Worm (Caenorhabditis elegans): ENCODE data around the gene pgl-1.
A peak's percentile ranks its signal among the peaks of the same experiment; 100 is the strongest.

pgl-1 gene

DNA sequence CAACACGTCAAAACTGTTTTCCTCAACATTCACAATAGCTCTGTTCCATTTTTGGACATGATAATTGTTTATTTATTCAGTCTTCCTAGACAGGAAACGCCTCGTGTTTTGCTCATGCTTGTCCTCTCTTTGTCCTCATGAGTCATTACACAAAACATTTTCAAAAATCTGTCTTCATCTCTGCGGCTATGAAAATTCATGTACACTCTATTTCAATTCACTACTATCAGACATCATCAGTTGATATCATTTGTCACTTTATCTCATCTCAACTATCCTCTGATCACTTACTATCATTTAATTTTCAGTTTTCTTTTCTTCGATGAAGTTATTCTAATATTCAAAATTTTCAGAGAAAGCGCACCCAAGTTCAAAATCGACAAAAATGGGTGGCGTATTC lies 46.7 kb upstream of the pgl-1 start, which contains the start of gene adah-1 (continued):
- TF ChIP-seq sox-4 (tag; optimal IDR thresholded peaks at IDR 0.05) (no peak), F16B12.6 (tag; optimal IDR thresholded peaks at IDR 0.05) (no peak), unc-30 (tag; optimal IDR thresholded peaks at IDR 0.05) (no peak), efl-1 (optimal IDR thresholded peaks at IDR 0.05) (peak in 1 of 2 experiments; percentile 11), efl-1 (GFP tag; optimal IDR thresholded peaks at IDR 0.05 in 1 of 2) (peak in 1 of 2 experiments; percentile 65), ama-1 (optimal IDR thresholded peaks at IDR 0.05) (no peak), snu-23 (GFP tag; optimal IDR thresholded peaks at IDR 0.05) (peak; percentile 45), fkh-4 (tag; optimal IDR thresholded peaks at IDR 0.05; ENCODE audit: borderline replicate concordance) (no peak), ceh-88 (GFP tag; IDR thresholded peaks at IDR 0.05) (no peak), nhr-19 (GFP tag; conservative IDR thresholded peaks at IDR 0.05) (peak; percentile 22; the same call in 1 of the 2 replicates), nhr-90 (tag; optimal IDR thresholded peaks at IDR 0.05; ENCODE audit: poor library complexity) (no peak), unc-130 (tag; optimal IDR thresholded peaks at IDR 0.05) (no peak), mep-1 (tag; optimal IDR thresholded peaks at IDR 0.05) (peak; percentile 27), vab-15 (tag; optimal IDR thresholded peaks at IDR 0.05) (no peak), tlp-1 (tag; optimal IDR thresholded peaks at IDR 0.05) (no peak), C34B4.2 (tag; optimal IDR thresholded peaks at IDR 0.05) (no peak), ceh-8 (GFP tag; optimal IDR thresholded peaks at IDR 0.05) (no peak), nhr-71 (tag; optimal IDR thresholded peaks at IDR 0.05) (peak; percentile 68), unc-86 (tag; optimal IDR thresholded peaks at IDR 0.05) (no peak), efl-3 (GFP tag; optimal IDR thresholded peaks at IDR 0.05) (no peak), pag-3 (tag; optimal IDR thresholded peaks at IDR 0.05; ENCODE audit: borderline replicate concordance, insufficient read depth) (no peak), nhr-76 (tag; optimal IDR thresholded peaks at IDR 0.05) (no peak), irx-1 (tag; optimal IDR thresholded peaks at IDR 0.05) (no peak), elt-3 (tag; optimal IDR thresholded peaks at IDR 0.05) (peak in 1 of 6 experiments; percentile 56), sptf-1 (tag; optimal IDR thresholded peaks at IDR 0.05) (no peak), egl-13 (tag; optimal IDR thresholded peaks at IDR 0.05) (no peak), C16A3.4 (tag; optimal IDR thresholded peaks at IDR 0.05) (no peak), lin-14 (GFP tag; optimal IDR thresholded peaks at IDR 0.05) (peak; percentile 59), nhr-47 (tag; optimal IDR thresholded peaks at IDR 0.05) (no peak), aha-1 (tag; optimal IDR thresholded peaks at IDR 0.05) (no peak), lin-39 (tag; optimal IDR thresholded peaks at IDR 0.05) (no peak), pqm-1 (tag; optimal IDR thresholded peaks at IDR 0.05) (no peak), C04F5.9 (tag; optimal IDR thresholded peaks at IDR 0.05) (no peak), fkh-10 (GFP tag; optimal IDR thresholded peaks at IDR 0.05) (no peak), pax-3 (tag; optimal IDR thresholded peaks at IDR 0.05) (no peak), isw-1 (GFP tag; IDR thresholded peaks at IDR 0.05) (no peak)

DNA sequence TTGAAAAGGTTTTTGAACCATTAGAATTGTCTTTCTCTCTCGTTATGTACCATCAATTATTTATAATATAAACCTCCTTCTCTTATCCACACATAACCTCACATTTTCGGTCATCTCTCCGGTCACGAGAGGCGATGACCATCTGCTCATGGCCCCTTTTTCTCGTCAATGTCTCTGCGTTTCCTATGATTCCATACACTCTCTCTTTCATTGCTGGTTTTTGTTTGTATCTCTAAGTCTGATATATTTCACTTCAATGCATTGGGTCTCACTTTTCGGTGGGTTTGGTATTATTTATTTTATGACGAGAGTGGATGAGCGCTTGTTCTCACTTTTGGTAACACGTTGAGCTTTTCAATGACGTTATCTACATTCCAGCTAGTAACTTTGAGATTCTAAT lies 45.9 kb upstream of the pgl-1 start:
- TF ChIP-seq C16A3.4 (tag; optimal IDR thresholded peaks at IDR 0.05) (peak; percentile 30), ceh-90 (tag; optimal IDR thresholded peaks at IDR 0.05) (no peak), nhr-11 (tag; optimal IDR thresholded peaks at IDR 0.05) (no peak), swsn-7 (tag; optimal IDR thresholded peaks at IDR 0.05) (peak; percentile 78), snu-23 (GFP tag; optimal IDR thresholded peaks at IDR 0.05) (peak; percentile 92), fkh-4 (tag; optimal IDR thresholded peaks at IDR 0.05; ENCODE audit: borderline replicate concordance) (no peak), pag-3 (tag; optimal IDR thresholded peaks at IDR 0.05; ENCODE audit: borderline replicate concordance, insufficient read depth) (no peak), ets-5 (GFP tag; IDR thresholded peaks at IDR 0.05) (no peak), egl-27 (tag; optimal IDR thresholded peaks at IDR 0.05) (peak in 1 of 2 experiments; percentile 29), dpl-1 (GFP tag; optimal IDR thresholded peaks at IDR 0.05) (peak; percentile 43 to 55 (median 48)), lin-13 (GFP tag; optimal IDR thresholded peaks at IDR 0.05) (peak; percentile 14), blmp-1 (tag; optimal IDR thresholded peaks at IDR 0.05) (peak; percentile 51), tlp-1 (tag; optimal IDR thresholded peaks at IDR 0.05) (no peak), hpl-2 (GFP tag; optimal IDR thresholded peaks at IDR 0.05) (no peak), lin-15B (tag; optimal IDR thresholded peaks at IDR 0.05) (peak; percentile 12), egl-13 (tag; optimal IDR thresholded peaks at IDR 0.05) (peak; percentile 39), hlh-17 (GFP tag; optimal IDR thresholded peaks at IDR 0.05; ENCODE audit: borderline replicate concordance) (no peak), ceh-88 (GFP tag; IDR thresholded peaks at IDR 0.05) (no peak), ztf-11 (tag; optimal IDR thresholded peaks at IDR 0.05) (peak in 1 of 2 experiments; percentile 89), mef-2 (tag; optimal IDR thresholded peaks at IDR 0.05) (no peak), zag-1 (tag; optimal IDR thresholded peaks at IDR 0.05) (no peak), rnt-1 (tag; optimal IDR thresholded peaks at IDR 0.05) (peak; percentile 80), nhr-84 (tag; optimal IDR thresholded peaks at IDR 0.05) (no peak), aly-2 (tag; optimal IDR thresholded peaks at IDR 0.05) (no peak), xbp-1 (tag; optimal IDR thresholded peaks at IDR 0.05) (peak; percentile 71)

All from whole organism, L1 larva.